Fruit fly (Drosophila melanogaster) S2 (cell line): ENCODE results near the gene GNBP1.

Source experiments
- CG8478 ChIP-seq: fragments of >200 bp; optimal IDR thresholded peaks from 2 replicates; lab custom pipeline; 2018
- CTCF ChIP-seq, 2 experiments: fragments of >200 bp; optimal IDR thresholded peaks; 2 replicates each; lab custom pipeline; 2018

DNA sequence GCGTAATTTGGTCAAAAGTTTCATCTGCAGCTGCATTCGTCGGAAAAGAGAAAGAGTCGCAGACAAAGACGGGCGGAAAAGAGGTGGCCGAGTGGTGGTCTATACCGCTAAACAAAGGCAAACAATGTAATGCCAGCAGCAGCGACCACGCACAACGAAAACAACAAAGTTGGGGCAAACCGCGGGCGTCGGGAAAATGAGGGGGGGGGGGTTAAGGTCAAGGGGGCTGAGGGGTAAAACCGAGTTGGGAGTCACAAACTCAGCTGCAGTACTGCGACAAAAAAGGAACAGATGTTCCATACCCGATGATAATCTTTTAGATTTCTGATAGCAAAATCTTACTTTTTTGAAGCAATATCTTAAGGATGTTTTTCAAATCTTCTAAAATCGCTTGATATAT lies 38.8 kb upstream of the GNBP1 start:
- TF ChIP-seq CG8478 (lab: Kevin White, UChicago) (no peak), CTCF (optimal IDR thresholded peaks at IDR 0.05; lab: Kevin White, UChicago) (no peak)
